Worm (Caenorhabditis elegans) whole organism, L4/young adult: Measurements from ENCODE around the gene ceh-58.

Experiments
- dao-5 ChIP-seq: sonication (generic microtip); optimal IDR thresholded peaks from 2 replicates; lab custom pipeline; 2016; ENCODE audit warnings: missing genotype, missing genetic modification characterization, moderate library complexity, missing compliant biosample characterization
- him-1 ChIP-seq: sonication (generic microtip); optimal IDR thresholded peaks from 2 replicates; lab custom pipeline; 2016; ENCODE audit warnings: missing genotype, missing genetic modification reagents, missing genetic modification characterization, missing compliant biosample characterization

DNA sequence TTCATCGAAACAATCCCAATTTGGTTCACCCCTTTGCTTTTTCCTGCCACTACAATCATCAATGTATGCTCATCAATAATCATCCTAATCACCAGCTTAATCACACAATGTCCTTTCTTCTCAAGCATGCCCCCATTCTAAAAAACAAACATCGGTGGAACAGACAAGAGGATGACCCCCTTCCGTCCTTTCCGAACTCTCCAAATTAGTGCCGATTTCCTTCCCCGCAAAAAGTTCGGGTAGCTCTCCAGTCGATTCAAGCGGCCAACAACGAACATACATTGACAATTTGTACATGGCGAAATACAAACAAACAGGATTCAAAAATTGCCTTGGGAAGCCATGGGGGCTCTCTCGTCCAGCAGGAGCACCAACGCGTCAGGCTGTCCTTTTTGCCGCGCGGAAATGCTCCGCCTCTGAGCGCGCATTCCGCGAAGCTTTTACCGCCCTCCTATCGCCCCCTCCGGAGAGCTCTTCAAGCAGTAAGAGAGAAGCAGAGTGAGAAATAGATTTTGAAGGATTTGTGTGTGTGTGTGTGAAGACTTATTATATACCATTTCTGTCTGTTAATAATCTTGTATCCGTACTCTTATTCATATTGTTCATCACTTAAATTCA lies 43.7 kb downstream of the ceh-58 start, which contains the start of gene appg-1:
- TF ChIP-seq him-1 (tag; lab: Kevin White, UChicago) (no peak), dao-5 (no peak)
